Worm (Caenorhabditis elegans) whole organism, L1 larva: ENCODE data around the gene K08D10.10.

ENCODE experiments used
- ama-1 ChIP-seq: fragments of 150-350 bp; optimal IDR thresholded peaks from 2 replicates; lab custom pipeline; 2014
- ceh-82 ChIP-seq, 3 experiments: fragments of 150-350 bp in 1 of 3; sonication (generic microtip) in 2 of 3; optimal IDR thresholded peaks; 2 replicates each; lab custom pipeline; 2014 to 2017; ENCODE audit warnings: missing biosample characterization in 3 of 3, missing genetic modification characterization in 3 of 3
- efl-3 ChIP-seq: fragments of 200-800 bp; sonication (Bioruptor generic); optimal IDR thresholded peaks from 2 replicates; lab custom pipeline; 2018; ENCODE audit warnings: mild to moderate bottlenecking, missing genetic modification characterization, missing compliant biosample characterization
- egl-27 ChIP-seq, 2 experiments: fragments of 150-350 bp in 1 of 2; sonication (generic microtip); optimal IDR thresholded peaks; 3 replicates each; lab custom pipeline; 2017 to 2018; ENCODE audit warnings: missing biosample characterization in 2 of 2, missing genetic modification characterization in 2 of 2, missing genetic modification reagents in 2 of 2
- mdl-1 ChIP-seq, 2 experiments: fragments of 150-350 bp; optimal IDR thresholded peaks; 2 replicates each; lab custom pipeline; 2014 to 2017; ENCODE audit warnings: missing biosample characterization in 2 of 2, missing genetic modification characterization in 2 of 2, inconsistent platforms in 1 of 2
- nhr-237 ChIP-seq: fragments of 150-350 bp; optimal IDR thresholded peaks from 2 replicates; lab custom pipeline; 2014; ENCODE audit warnings: missing biosample characterization, missing genetic modification characterization
- nhr-28 ChIP-seq: fragments of 150-350 bp; optimal IDR thresholded peaks from 2 replicates; lab custom pipeline; 2014; ENCODE audit warnings: missing biosample characterization, missing genetic modification characterization
- pqm-1 ChIP-seq: sonication (generic microtip); optimal IDR thresholded peaks from 3 replicates; lab custom pipeline; 2017; ENCODE audit warnings: missing biosample characterization, missing genetic modification characterization
- skn-1 ChIP-seq: fragments of 150-350 bp; optimal IDR thresholded peaks from 2 replicates; lab custom pipeline; 2014; ENCODE audit warnings: missing biosample characterization, missing genetic modification characterization
- snpc-4 ChIP-seq: fragments of 150-350 bp; optimal IDR thresholded peaks from 2 replicates; lab custom pipeline; 2014; ENCODE audit warnings: missing biosample characterization, missing genetic modification characterization
- snu-23 ChIP-seq: sonication (generic microtip); optimal IDR thresholded peaks from 2 replicates; lab custom pipeline; 2016; ENCODE audit warnings: missing genetic modification characterization, missing compliant biosample characterization
- unc-62 ChIP-seq: fragments of 150-350 bp; optimal IDR thresholded peaks from 2 replicates; lab custom pipeline; 2014; ENCODE audit warnings: missing biosample characterization, missing genetic modification reagents, missing genetic modification characterization

- TF ChIP-seq unc-62 (no peak), nhr-28 (tag; lab: Kevin White, UChicago) (no peak), egl-27 (tag; optimal IDR thresholded peaks at IDR 0.05; lab: Kevin White, UChicago) (no peak), pqm-1 (tag; lab: Kevin White, UChicago) (no peak), nhr-237 (no peak), snpc-4 (no peak), efl-3 (no peak), ceh-82 (tag; optimal IDR thresholded peaks at IDR 0.05; lab: Kevin White, UChicago) (no peak), snu-23 (GFP tag; lab: Kevin White, UChicago) (no peak), mdl-1 (tag; optimal IDR thresholded peaks at IDR 0.05; lab: Kevin White, UChicago) (no peak), skn-1 (tag; lab: Kevin White, UChicago) (no peak), ama-1 (lab: Kevin White, UChicago) (no peak)
Observed at ce11 chrIV:4102720-4103119, 49.3 kb upstream of the K08D10.10 start, which contains the start of gene ubc-1.
